Worm (Caenorhabditis elegans) whole organism, early embryonic: ENCODE results near the gene catp-8.

Experiments
- ama-1 ChIP-seq: fragments of 150-350 bp; optimal IDR thresholded peaks from 2 replicates; lab custom pipeline; 2014
- ceh-36 ChIP-seq: sonication (generic microtip); optimal IDR thresholded peaks from 2 replicates; lab custom pipeline; 2016; ENCODE audit warnings: missing genetic modification characterization, inconsistent platforms, missing compliant biosample characterization
- flt-1 ChIP-seq: fragments of 200-800 bp; sonication (Bioruptor generic); IDR thresholded peaks from 2 replicates; pipeline ENCODE4 v1.3.6; 2022; ENCODE audit warnings: missing genetic modification characterization, missing compliant biosample characterization
- hmg-4 ChIP-seq: fragments of 200-800 bp; sonication (Bioruptor generic); optimal IDR thresholded peaks from 2 replicates; lab custom pipeline; 2018; ENCODE audit warnings: mild to moderate bottlenecking, missing genetic modification characterization, missing compliant biosample characterization
- scrt-1 ChIP-seq: fragments of 200-800 bp; sonication (Bioruptor generic); IDR thresholded peaks from 2 replicates; pipeline ENCODE4 v1.3.6; 2022; ENCODE audit warnings: missing genetic modification characterization, missing compliant biosample characterization

DNA sequence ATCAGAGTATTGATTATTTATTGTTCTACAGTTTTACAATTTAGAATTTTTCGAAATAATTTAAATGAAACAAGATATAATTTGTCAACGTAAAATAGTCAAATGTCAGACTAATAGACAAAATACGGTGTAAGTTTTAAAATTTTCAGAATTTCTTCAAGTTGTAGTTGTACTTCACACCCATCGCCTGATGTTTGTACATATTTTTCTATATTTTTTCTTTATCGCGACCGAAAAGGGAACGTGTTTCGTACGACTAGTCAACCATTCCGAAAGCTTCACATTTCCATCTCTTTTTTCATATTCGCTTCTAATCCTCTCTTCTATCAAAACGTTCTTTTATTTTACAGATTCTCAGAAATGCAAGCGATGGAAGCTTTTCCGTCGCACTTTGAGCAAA is 25.4 kb upstream of the catp-8 start, which contains the start of gene twk-25:
- no peak for TF ChIP-seq flt-1 (GFP tag; lab: Robert Waterston, UW)
- TF ChIP-seq ama-1 (lab: Kevin White, UChicago) = no peak
- TF ChIP-seq scrt-1 (GFP tag; lab: Robert Waterston, UW) = no peak
- TF ChIP-seq ceh-36 = no peak
- TF ChIP-seq hmg-4 (GFP tag; lab: Kevin White, UChicago) = no peak
